Fruit fly (Drosophila melanogaster) whole organism, embryonic: Measurements from ENCODE around the gene CG17571.

ENCODE experiments used
- BEAF-32 ChIP-seq: fragments of 200-800 bp; sonication (Bioruptor generic); optimal IDR thresholded peaks from 3 replicates; lab custom pipeline; 2017; ENCODE audit warnings: missing biosample characterization, missing genetic modification characterization, mild to moderate bottlenecking, moderate library complexity, missing genetic modification reagents
- CG12155 ChIP-seq: fragments of 200-800 bp; sonication (Bioruptor generic); optimal IDR thresholded peaks from 3 replicates; lab custom pipeline; 2016; ENCODE audit warnings: missing biosample characterization, missing genetic modification characterization
- CG14667 ChIP-seq: fragments of 200-800 bp; sonication (Bioruptor generic); IDR thresholded peaks from 2 replicates; pipeline ENCODE4 v1.3.6; 2022; ENCODE audit warnings: missing biosample characterization, missing genetic modification characterization
- CG15696 ChIP-seq: fragments of 200-800 bp; sonication (Bioruptor generic); optimal IDR thresholded peaks from 2 replicates; lab custom pipeline; 2019; ENCODE audit warnings: missing biosample characterization, mild to moderate bottlenecking, missing genetic modification characterization, moderate library complexity
- CG16815 ChIP-seq: fragments of 200-800 bp; sonication (Bioruptor generic); optimal IDR thresholded peaks from 3 replicates; lab custom pipeline; 2017; ENCODE audit warnings: missing biosample characterization, mild to moderate bottlenecking, missing genetic modification characterization
- CG2199 ChIP-seq: fragments of 200-800 bp; sonication (Bioruptor generic); IDR thresholded peaks from 3 replicates; pipeline ENCODE4 v1.3.6; 2022; ENCODE audit warnings: missing biosample characterization, missing genetic modification characterization
- CG2712 ChIP-seq: fragments of 200-800 bp; optimal IDR thresholded peaks from 3 replicates; lab custom pipeline; 2019; ENCODE audit warnings: missing biosample characterization, mild to moderate bottlenecking, missing genetic modification characterization, moderate library complexity
- CG30403 ChIP-seq: fragments of 200-800 bp; sonication (Bioruptor generic); optimal IDR thresholded peaks from 3 replicates; lab custom pipeline; 2016; ENCODE audit warnings: missing biosample characterization, missing genetic modification characterization
- CG32532 ChIP-seq: fragments of 200-800 bp; sonication (Bioruptor generic); IDR thresholded peaks from 2 replicates; pipeline ENCODE4 v1.3.6; 2022; ENCODE audit warnings: missing biosample characterization, missing genetic modification characterization
- CG33213 ChIP-seq: fragments of 200-800 bp; sonication (Bioruptor generic); optimal IDR thresholded peaks from 3 replicates; lab custom pipeline; 2016; ENCODE audit warnings: missing biosample characterization, missing genetic modification characterization
- CG4282 ChIP-seq: fragments of 200-800 bp; sonication (Bioruptor generic); optimal IDR thresholded peaks from 2 replicates; lab custom pipeline; 2016; ENCODE audit warnings: missing biosample characterization, missing genetic modification characterization
- CG4424 ChIP-seq: fragments of 200-800 bp; sonication (Bioruptor generic); optimal IDR thresholded peaks from 3 replicates; lab custom pipeline; 2016; ENCODE audit warnings: missing biosample characterization, missing genetic modification characterization
- CG6175 ChIP-seq: fragments of 200-800 bp; sonication (Bioruptor generic); IDR thresholded peaks from 3 replicates; pipeline ENCODE4 v1.3.6; 2022; ENCODE audit warnings: missing biosample characterization, missing genetic modification characterization
- CG6272 ChIP-seq: fragments of 200-800 bp; sonication (Bioruptor generic); IDR thresholded peaks from 2 replicates; pipeline ENCODE4 v1.3.6; 2022; ENCODE audit warnings: missing biosample characterization, missing genetic modification characterization
- CG9215 ChIP-seq: fragments of 200-800 bp; sonication (Bioruptor generic); IDR thresholded peaks from 2 replicates; pipeline ENCODE4 v1.3.6; 2022; ENCODE audit warnings: missing biosample characterization, missing genetic modification characterization
- CG9817 ChIP-seq: fragments of 200-800 bp; sonication (Bioruptor generic); optimal IDR thresholded peaks from 2 replicates; lab custom pipeline; 2018; ENCODE audit warnings: missing biosample characterization, mild to moderate bottlenecking, missing genetic modification characterization, moderate library complexity
- CkIIα-i1 ChIP-seq: fragments of 200-800 bp; sonication (Bioruptor generic); IDR thresholded peaks from 2 replicates; pipeline ENCODE4 v1.3.6; 2022; ENCODE audit warnings: missing biosample characterization, missing genetic modification characterization
- CoRest ChIP-seq: fragments of 200-800 bp; sonication (Bioruptor generic); optimal IDR thresholded peaks from 3 replicates; lab custom pipeline; 2018; ENCODE audit warnings: missing biosample characterization, mild to moderate bottlenecking, missing genetic modification characterization, moderate library complexity
- Eip74EF ChIP-seq, 2 experiments: fragments of 200-800 bp in 1 of 2; fragments of >200 bp in 1 of 2; sonication (Bioruptor generic) in 1 of 2; optimal IDR thresholded peaks; 2 replicates each; lab custom pipeline; 2017 to 2019; ENCODE audit warnings: missing biosample characterization in 2 of 2, missing genetic modification characterization in 2 of 2, mild to moderate bottlenecking in 1 of 2, moderate library complexity in 1 of 2
- Elba2 ChIP-seq: fragments of 200-800 bp; sonication (Bioruptor generic); optimal IDR thresholded peaks from 3 replicates; lab custom pipeline; 2016; ENCODE audit warnings: missing biosample characterization, missing genetic modification characterization
- Ets65A ChIP-seq: fragments of 200-800 bp; sonication (Bioruptor generic); peaks from one replicate; lab custom pipeline; 2016; ENCODE audit warnings: missing biosample characterization, missing genetic modification characterization
- HLH4C ChIP-seq: fragments of 200-800 bp; sonication (Bioruptor generic); IDR thresholded peaks from 3 replicates; pipeline ENCODE4 v1.3.6; 2022; ENCODE audit warnings: missing biosample characterization, missing genetic modification characterization; ENCODE audit not compliant: partially characterized antibody
- HmgZ ChIP-seq: fragments of 200-800 bp; sonication (Bioruptor generic); optimal IDR thresholded peaks from 2 replicates; lab custom pipeline; 2018; ENCODE audit warnings: missing biosample characterization, mild to moderate bottlenecking, missing genetic modification characterization
- Hr78 ChIP-seq, 2 experiments: fragments of 200-800 bp in 1 of 2; fragments of >200 bp in 1 of 2; sonication (Bioruptor generic) in 1 of 2; optimal IDR thresholded peaks; 2 replicates each; lab custom pipeline; 2017 to 2019; ENCODE audit warnings: missing biosample characterization in 2 of 2, missing genetic modification characterization in 2 of 2, mild to moderate bottlenecking in 1 of 2, moderate library complexity in 1 of 2
- Jarid2 ChIP-seq: fragments of 200-800 bp; sonication (Bioruptor generic); optimal IDR thresholded peaks from 3 replicates; lab custom pipeline; 2017; ENCODE audit warnings: mild to moderate bottlenecking, missing biosample characterization, missing genetic modification reagents, missing genetic modification characterization
- Mrtf ChIP-seq: fragments of 200-800 bp; sonication (Bioruptor generic); IDR thresholded peaks from 3 replicates; pipeline ENCODE4 v1.3.6; 2022; ENCODE audit warnings: missing biosample characterization, missing genetic modification characterization
- Trl ChIP-seq, 3 experiments: fragments of >200 bp in 2 of 3; fragments of 200-800 bp in 1 of 3; sonication (Bioruptor generic) in 1 of 3; optimal IDR thresholded peaks; 2 replicates in 1 of 3; 3 replicates in 2 of 3; lab custom pipeline; 2016 to 2017; ENCODE audit warnings: missing biosample characterization in 1 of 3, missing genetic modification characterization in 1 of 3
- ac ChIP-seq: fragments of 200-800 bp; sonication (Bioruptor generic); optimal IDR thresholded peaks from 3 replicates; lab custom pipeline; 2017; ENCODE audit warnings: missing biosample characterization, mild to moderate bottlenecking, missing genetic modification characterization
- bowl ChIP-seq: fragments of 200-800 bp; sonication (Bioruptor generic); IDR thresholded peaks from 2 replicates; pipeline ENCODE4 v1.3.6; 2022; ENCODE audit warnings: missing biosample characterization, missing genetic modification characterization
- btn ChIP-seq: fragments of 200-800 bp; sonication (Bioruptor generic); optimal IDR thresholded peaks from 2 replicates; lab custom pipeline; 2016; ENCODE audit warnings: missing biosample characterization, missing genetic modification characterization
- cas ChIP-seq: fragments of 200-800 bp; sonication (Bioruptor generic); IDR thresholded peaks from 2 replicates; pipeline ENCODE4 v1.3.6; 2022; ENCODE audit warnings: missing biosample characterization, missing genetic modification characterization
- chm ChIP-seq: fragments of 200-800 bp; sonication (Bioruptor generic); IDR thresholded peaks from 2 replicates; pipeline ENCODE4 v1.3.6; 2022; ENCODE audit warnings: missing biosample characterization, missing genetic modification characterization
- corto ChIP-seq: fragments of 200-800 bp; sonication (Bioruptor generic); optimal IDR thresholded peaks from 2 replicates; lab custom pipeline; 2016; ENCODE audit warnings: missing biosample characterization, mild to moderate bottlenecking, missing genetic modification characterization, moderate library complexity
- crol ChIP-seq: fragments of 200-800 bp; sonication (Bioruptor generic); IDR thresholded peaks from 2 replicates; pipeline ENCODE4 v1.3.6; 2022; ENCODE audit warnings: missing biosample characterization, missing genetic modification characterization
- dati ChIP-seq: fragments of 200-800 bp; sonication (Bioruptor generic); IDR thresholded peaks from 2 replicates; pipeline ENCODE4 v1.3.6; 2022; ENCODE audit warnings: missing biosample characterization, missing genetic modification characterization
- disco-r ChIP-seq: fragments of 200-800 bp; sonication (Bioruptor generic); optimal IDR thresholded peaks from 2 replicates; lab custom pipeline; 2016; ENCODE audit warnings: missing biosample characterization, missing genetic modification characterization
- grn ChIP-seq: fragments of 200-800 bp; sonication (Bioruptor generic); optimal IDR thresholded peaks from 3 replicates; lab custom pipeline; 2017; ENCODE audit warnings: missing biosample characterization, missing genetic modification characterization
- ken ChIP-seq: fragments of 200-800 bp; sonication (Bioruptor generic); IDR thresholded peaks from 3 replicates; pipeline ENCODE4 v1.3.6; 2022; ENCODE audit warnings: missing biosample characterization, missing genetic modification characterization
- klu ChIP-seq: fragments of 200-800 bp; sonication (Bioruptor generic); IDR thresholded peaks from 2 replicates; pipeline ENCODE4 v1.3.6; 2022; ENCODE audit warnings: missing biosample characterization, missing genetic modification characterization
- lilli ChIP-seq: fragments of 200-800 bp; sonication (Bioruptor generic); optimal IDR thresholded peaks from 3 replicates; lab custom pipeline; 2016; ENCODE audit warnings: missing biosample characterization, missing genetic modification characterization
- nau ChIP-seq: fragments of 200-800 bp; sonication (Bioruptor generic); optimal IDR thresholded peaks from 3 replicates; lab custom pipeline; 2017; ENCODE audit warnings: missing biosample characterization, mild to moderate bottlenecking, missing genetic modification characterization, missing genetic modification reagents
- odd ChIP-seq: fragments of 200-800 bp; sonication (Bioruptor generic); optimal IDR thresholded peaks from 2 replicates; lab custom pipeline; 2017; ENCODE audit warnings: missing biosample characterization, mild to moderate bottlenecking, missing genetic modification characterization
- ro ChIP-seq: fragments of 200-800 bp; sonication (Bioruptor generic); IDR thresholded peaks from 2 replicates; pipeline ENCODE4 v1.3.6; 2022; ENCODE audit warnings: missing biosample characterization, missing genetic modification characterization
- seq ChIP-seq: fragments of 200-800 bp; sonication (Bioruptor generic); IDR thresholded peaks from 2 replicates; pipeline ENCODE4 v1.3.6; 2022; ENCODE audit warnings: missing biosample characterization, missing genetic modification characterization
- sisA ChIP-seq: fragments of 200-800 bp; sonication (Bioruptor generic); IDR thresholded peaks from 2 replicates; pipeline ENCODE4 v1.3.6; 2022; ENCODE audit warnings: missing biosample characterization, missing genetic modification characterization
- sna ChIP-seq: fragments of 200-800 bp; sonication (Bioruptor generic); IDR thresholded peaks from 2 replicates; pipeline ENCODE4 v1.3.6; 2022; ENCODE audit warnings: missing biosample characterization, missing genetic modification characterization; ENCODE audit not compliant: partially characterized antibody
- sr ChIP-seq: fragments of 200-800 bp; sonication (Bioruptor generic); IDR thresholded peaks from 3 replicates; pipeline ENCODE4 v1.3.6; 2022; ENCODE audit warnings: missing biosample characterization, missing genetic modification characterization
- tup ChIP-seq: fragments of 200-800 bp; sonication (Bioruptor generic); optimal IDR thresholded peaks from 2 replicates; lab custom pipeline; 2016; ENCODE audit warnings: missing biosample characterization, mild to moderate bottlenecking, missing genetic modification characterization, moderate library complexity
- usp ChIP-seq: fragments of >200 bp; optimal IDR thresholded peaks from 2 replicates; lab custom pipeline; 2017; ENCODE audit warnings: missing biosample characterization, missing genetic modification characterization
- zen ChIP-seq: fragments of 200-800 bp; sonication (Bioruptor generic); optimal IDR thresholded peaks from 3 replicates; lab custom pipeline; 2018; ENCODE audit warnings: missing biosample characterization, mild to moderate bottlenecking, missing genetic modification characterization, moderate library complexity

CG17571 gene

DNA sequence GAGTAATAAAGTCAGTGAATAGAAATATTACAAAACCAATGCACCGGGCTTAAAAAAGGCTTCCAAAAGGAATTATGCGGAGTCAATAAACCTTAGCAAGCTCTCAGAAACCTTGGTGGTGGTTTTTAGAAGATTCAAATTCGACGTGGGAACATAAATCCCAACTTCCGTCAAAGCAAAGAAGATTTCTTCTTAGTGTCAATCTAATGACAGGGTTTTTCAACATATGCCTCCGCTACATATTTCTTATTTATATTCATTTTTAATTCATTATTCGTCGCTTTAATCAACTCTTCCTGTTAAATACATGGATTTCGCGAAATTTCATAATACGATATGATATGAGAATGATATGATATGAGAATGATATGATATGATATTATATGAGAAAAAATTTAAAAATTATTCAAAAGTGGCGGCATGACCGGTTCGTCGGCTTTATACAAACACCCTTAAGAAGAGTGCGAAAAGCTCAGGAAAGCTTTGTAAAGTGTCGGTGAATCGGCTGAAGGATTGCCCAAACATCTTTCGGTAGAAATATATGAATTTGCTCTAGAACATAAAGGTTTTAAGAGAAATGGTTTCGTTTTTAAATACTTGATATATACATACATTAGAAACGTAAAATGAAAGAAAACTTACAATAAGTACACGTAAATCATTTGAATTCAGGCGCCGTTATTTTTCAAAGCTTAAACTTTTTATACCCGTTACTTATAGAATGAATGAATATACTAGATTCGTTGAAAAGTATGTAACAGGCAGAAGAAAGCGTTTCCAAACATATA is 33.9 kb downstream of the CG17571 start (continued):
- no peak for TF ChIP-seq CG32532 (GFP tag; lab: Robert Waterston, UW)
- no peak for TF ChIP-seq ro (GFP tag; lab: Robert Waterston, UW)
- no peak for TF ChIP-seq tup (GFP tag; lab: Kevin White, UChicago)
- TF ChIP-seq grn (GFP tag; lab: Kevin White, UChicago): no peak
- TF ChIP-seq CG33213 (GFP tag; lab: Kevin White, UChicago): peak; percentile 36
- TF ChIP-seq CG4282 (GFP tag; lab: Kevin White, UChicago): no peak
- no peak for TF ChIP-seq zen (tag; lab: Kevin White, UChicago)
- TF ChIP-seq CG9215 (GFP tag; lab: Robert Waterston, UW): no peak
- no peak for TF ChIP-seq corto (GFP tag; lab: Kevin White, UChicago)
- peak; percentile 12 for TF ChIP-seq Ets65A (GFP tag; lab: Kevin White, UChicago)
- TF ChIP-seq Eip74EF (GFP tag; optimal IDR thresholded peaks at IDR 0.05; lab: Kevin White, UChicago): no peak
- no peak for TF ChIP-seq BEAF-32
- no peak for TF ChIP-seq ac (GFP tag; lab: Kevin White, UChicago)
- peak; percentile 72 for TF ChIP-seq Jarid2 (GFP tag; lab: Kevin White, UChicago)
- no peak for TF ChIP-seq nau (GFP tag; lab: Kevin White, UChicago)
- no peak for TF ChIP-seq HLH4C (GFP tag; lab: Robert Waterston, UW)
- no peak for TF ChIP-seq btn (GFP tag; lab: Kevin White, UChicago)
- no peak for TF ChIP-seq CG16815 (GFP tag; lab: Kevin White, UChicago)
- TF ChIP-seq seq (GFP tag; lab: Robert Waterston, UW): no peak
- no peak for TF ChIP-seq CG15696 (tag; lab: Kevin White, UChicago)
- no peak for TF ChIP-seq chm
- TF ChIP-seq cas (GFP tag; lab: Robert Waterston, UW): no peak
- TF ChIP-seq CG6272 (GFP tag; lab: Robert Waterston, UW): no peak
- no peak for TF ChIP-seq Hr78 (GFP tag; optimal IDR thresholded peaks at IDR 0.05; lab: Kevin White, UChicago)
- TF ChIP-seq CkIIα-i1 (GFP tag; lab: Robert Waterston, UW): no peak
- TF ChIP-seq CG4424 (GFP tag; lab: Kevin White, UChicago): no peak
- no peak for TF ChIP-seq CG6175 (GFP tag; lab: Robert Waterston, UW)
- no peak for TF ChIP-seq sr (GFP tag; lab: Robert Waterston, UW)
- TF ChIP-seq CoRest (tag; lab: Kevin White, UChicago): no peak
- TF ChIP-seq CG2712 (tag; lab: Kevin White, UChicago): no peak
- peak; percentile 1 for TF ChIP-seq CG9817
- no peak for TF ChIP-seq bowl (GFP tag; lab: Robert Waterston, UW)
- TF ChIP-seq CG30403 (GFP tag; lab: Kevin White, UChicago): peak; percentile 11
- TF ChIP-seq crol: no peak
- TF ChIP-seq lilli (GFP tag; lab: Kevin White, UChicago): peak; percentile 12
- no peak for TF ChIP-seq odd (GFP tag; lab: Kevin White, UChicago)
- no peak for TF ChIP-seq Trl (optimal IDR thresholded peaks at IDR 0.05; lab: Kevin White, UChicago)
- TF ChIP-seq Trl (GFP tag; optimal IDR thresholded peaks at IDR 0.05; lab: Kevin White, UChicago): no peak
- TF ChIP-seq sisA: no peak
- no peak for TF ChIP-seq CG14667 (GFP tag; lab: Robert Waterston, UW)
- TF ChIP-seq usp (GFP tag; lab: Kevin White, UChicago): no peak
- TF ChIP-seq dati: no peak
- TF ChIP-seq ken (GFP tag; lab: Robert Waterston, UW): no peak
- no peak for TF ChIP-seq CG12155 (GFP tag; lab: Kevin White, UChicago)
- no peak for TF ChIP-seq Elba2 (GFP tag; lab: Kevin White, UChicago)
- TF ChIP-seq Mrtf (GFP tag; lab: Robert Waterston, UW): no peak
- TF ChIP-seq HmgZ (tag; lab: Kevin White, UChicago): no peak
- no peak for TF ChIP-seq klu
- TF ChIP-seq sna: no peak
- no peak for TF ChIP-seq disco-r (GFP tag; lab: Kevin White, UChicago)
- TF ChIP-seq CG2199 (GFP tag; lab: Robert Waterston, UW): no peak
